Worm (Caenorhabditis elegans) whole organism, L4/young adult: ENCODE results near the gene pig-1.

Source experiments
- W03F9.2 ChIP-seq: fragments of 150-350 bp; optimal IDR thresholded peaks from 2 replicates; lab custom pipeline; 2014; ENCODE audit warnings: missing biosample characterization, missing genetic modification characterization
- him-1 ChIP-seq: sonication (generic microtip); optimal IDR thresholded peaks from 2 replicates; lab custom pipeline; 2016; ENCODE audit warnings: missing genotype, missing genetic modification reagents, missing genetic modification characterization, missing compliant biosample characterization

DNA sequence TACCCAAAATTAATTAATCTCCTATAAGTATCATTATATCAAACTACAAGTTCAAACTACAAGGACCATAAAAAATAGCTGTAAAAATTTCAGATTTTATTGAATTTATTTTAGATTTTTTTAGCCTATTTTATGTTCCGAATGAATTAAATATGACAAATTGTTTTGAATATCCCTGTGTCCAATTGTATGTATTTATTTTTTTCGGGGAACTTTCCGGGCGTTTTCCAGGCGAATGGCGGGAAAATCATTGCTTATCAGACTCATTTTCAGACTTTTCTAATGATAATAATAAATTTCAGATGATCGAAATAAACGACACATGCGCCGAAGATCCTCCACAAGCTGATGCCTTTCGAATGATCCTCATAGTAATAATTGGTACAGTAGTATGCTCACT lies 28.7 kb upstream of the pig-1 start, which contains the start of gene F56A11.4:
- TF ChIP-seq him-1 (tag; lab: Kevin White, UChicago) (no peak), W03F9.2 (no peak)
